Fruit fly (Drosophila melanogaster): ENCODE measurements around the gene CG18558.

CG18558 gene

dm6 chr2L:2864601-2865000 is 20.3 kb upstream of the CG18558 start:
- TF ChIP-seq CG15514 (GFP tag; optimal IDR thresholded peaks at IDR 0.05): peak; percentile 41
- no peak for TF ChIP-seq MESR4 (GFP tag; optimal IDR thresholded peaks at IDR 0.05)
- TF ChIP-seq CG1832 (GFP tag; optimal IDR thresholded peaks at IDR 0.05): no peak
- no peak for TF ChIP-seq jing (GFP tag; optimal IDR thresholded peaks at IDR 0.05)
- TF ChIP-seq D19A (tag; optimal IDR thresholded peaks at IDR 0.05): peak; percentile 34
- TF ChIP-seq Atf3 (GFP tag; optimal IDR thresholded peaks at IDR 0.05): no peak
- TF ChIP-seq Ets65A (GFP tag): no peak
- TF ChIP-seq danr (GFP tag; IDR thresholded peaks at IDR 0.05): no peak
- TF ChIP-seq CG17802 (tag; optimal IDR thresholded peaks at IDR 0.05): no peak
- no peak for TF ChIP-seq Hand (GFP tag; optimal IDR thresholded peaks at IDR 0.05)
- no peak for TF ChIP-seq bbx (GFP tag; IDR thresholded peaks at IDR 0.05; ENCODE audit: partially characterized antibody)
- no peak for TF ChIP-seq Bdp1 (GFP tag; optimal IDR thresholded peaks at IDR 0.05)
- TF ChIP-seq CG31365 (tag; optimal IDR thresholded peaks at IDR 0.05): no peak
- peak; percentile 19 for TF ChIP-seq Meics (GFP tag; optimal IDR thresholded peaks at IDR 0.05)
- no peak for TF ChIP-seq CG12104 (GFP tag; optimal IDR thresholded peaks at IDR 0.05)
- TF ChIP-seq CG7271 (tag; optimal IDR thresholded peaks at IDR 0.05): no peak
- no peak for TF ChIP-seq CG17829 (tag; optimal IDR thresholded peaks at IDR 0.05)
- TF ChIP-seq unpg (GFP tag; optimal IDR thresholded peaks at IDR 0.05): peak; percentile 16
- TF ChIP-seq Dref (GFP tag; IDR thresholded peaks at IDR 0.05): no peak
- peak; percentile 25 for TF ChIP-seq CG5180 (GFP tag; optimal IDR thresholded peaks at IDR 0.05)
- TF ChIP-seq CG1792 (GFP tag; optimal IDR thresholded peaks at IDR 0.05): peak; percentile 4
- 0 out of 2 replicates have a peak, but pooled peaks have one; percentile 34 for TF ChIP-seq ara (GFP tag; IDR thresholded peaks at IDR 0.05)
- no peak for TF ChIP-seq CG4360 (GFP tag; IDR thresholded peaks at IDR 0.05)
- TF ChIP-seq CG9609 (GFP tag; optimal IDR thresholded peaks at IDR 0.05): no peak
- TF ChIP-seq zf30C (GFP tag; optimal IDR thresholded peaks at IDR 0.05): no peak
- no peak for TF ChIP-seq ham (GFP tag; IDR thresholded peaks at IDR 0.05)
- no peak for TF ChIP-seq gfzf (GFP tag; optimal IDR thresholded peaks at IDR 0.05)
- no peak for TF ChIP-seq CG8388 (GFP tag; optimal IDR thresholded peaks at IDR 0.05)
- TF ChIP-seq twi (tag; optimal IDR thresholded peaks at IDR 0.05): no peak
- TF ChIP-seq CG6254 (GFP tag; optimal IDR thresholded peaks at IDR 0.05): peak; percentile 22
- peak; percentile 50 for TF ChIP-seq Asciz (GFP tag; optimal IDR thresholded peaks at IDR 0.05)
- no peak for TF ChIP-seq Sry-δ (GFP tag; optimal IDR thresholded peaks at IDR 0.05)
- TF ChIP-seq ATbp (GFP tag; optimal IDR thresholded peaks at IDR 0.05): peak; percentile 70
- TF ChIP-seq Bgb (GFP tag; IDR thresholded peaks at IDR 0.05; ENCODE audit: partially characterized antibody): no peak
- no peak for TF ChIP-seq Deaf1 (tag; optimal IDR thresholded peaks at IDR 0.05)
- TF ChIP-seq CG12659 (GFP tag; optimal IDR thresholded peaks at IDR 0.05): peak; percentile 24
- TF ChIP-seq CG10366 (GFP tag; IDR thresholded peaks at IDR 0.05): no peak
- TF ChIP-seq CG16815 (GFP tag; optimal IDR thresholded peaks at IDR 0.05): no peak
- TF ChIP-seq CG12769 (tag; optimal IDR thresholded peaks at IDR 0.05): no peak
- TF ChIP-seq CG11696 (GFP tag; IDR thresholded peaks at IDR 0.05): no peak
- TF ChIP-seq trem (tag; optimal IDR thresholded peaks at IDR 0.05): no peak
- TF ChIP-seq CG30403 (GFP tag; optimal IDR thresholded peaks at IDR 0.05): no peak
- no peak for TF ChIP-seq gt (GFP tag; IDR thresholded peaks at IDR 0.05)
- no peak for TF ChIP-seq amos (GFP tag; IDR thresholded peaks at IDR 0.05; ENCODE audit: partially characterized antibody)
- TF ChIP-seq CG15696 (tag; optimal IDR thresholded peaks at IDR 0.05): peak; percentile 2
- TF ChIP-seq E2f2 (GFP tag; IDR thresholded peaks at IDR 0.05): 0 out of 2 replicates have a peak, but pooled peaks have one; percentile 10
- no peak for TF ChIP-seq hbn (GFP tag; IDR thresholded peaks at IDR 0.05; ENCODE audit: partially characterized antibody)
- TF ChIP-seq CG12155 (GFP tag; optimal IDR thresholded peaks at IDR 0.05): no peak
- no peak for TF ChIP-seq zfh1 (GFP tag; IDR thresholded peaks at IDR 0.05)
- peak; percentile 16 for TF ChIP-seq CG15601 (tag; optimal IDR thresholded peaks at IDR 0.05)
- TF ChIP-seq CG2875 (GFP tag; optimal IDR thresholded peaks at IDR 0.05): peak; percentile 36
